Worm (Caenorhabditis elegans) whole organism, L1 larva: ENCODE results near the gene smc-4.

Experiments used
- F16B12.6 ChIP-seq: fragments of 150-350 bp; optimal IDR thresholded peaks from 2 replicates; lab custom pipeline; 2014; ENCODE audit warnings: missing biosample characterization, missing genetic modification characterization
- aha-1 ChIP-seq: fragments of 150-350 bp; optimal IDR thresholded peaks from 2 replicates; lab custom pipeline; 2014; ENCODE audit warnings: missing biosample characterization, missing genetic modification characterization
- alr-1 ChIP-seq: fragments of 200-800 bp; sonication (Bioruptor generic); optimal IDR thresholded peaks from 2 replicates; lab custom pipeline; 2018; ENCODE audit warnings: borderline replicate concordance, mild to moderate bottlenecking, missing genetic modification characterization, missing compliant biosample characterization
- ces-1 ChIP-seq: fragments of 150-350 bp; optimal IDR thresholded peaks from 2 replicates; lab custom pipeline; 2014; ENCODE audit warnings: missing biosample characterization, missing genetic modification reagents, missing genetic modification characterization
- efl-1 ChIP-seq, 4 experiments: fragments of 150-350 bp; optimal IDR thresholded peaks in 3 of 4; peaks in 1 of 4; 1 replicate in 1 of 4; 2 replicates in 3 of 4; lab custom pipeline; 2014; ENCODE audit warnings: missing biosample characterization in 2 of 4, missing genetic modification characterization in 2 of 4, missing genetic modification reagents in 2 of 4
- efl-3 ChIP-seq: fragments of 200-800 bp; sonication (Bioruptor generic); optimal IDR thresholded peaks from 2 replicates; lab custom pipeline; 2018; ENCODE audit warnings: mild to moderate bottlenecking, missing genetic modification characterization, missing compliant biosample characterization
- egl-13 ChIP-seq: sonication (generic microtip); optimal IDR thresholded peaks from 2 replicates; lab custom pipeline; 2016; ENCODE audit warnings: missing genotype, missing genetic modification reagents, missing genetic modification characterization, missing compliant biosample characterization
- egl-27 ChIP-seq, 2 experiments: fragments of 150-350 bp in 1 of 2; sonication (generic microtip); optimal IDR thresholded peaks; 3 replicates each; lab custom pipeline; 2017 to 2018; ENCODE audit warnings: missing biosample characterization in 2 of 2, missing genetic modification characterization in 2 of 2, missing genetic modification reagents in 2 of 2
- elt-2 ChIP-seq: sonication (generic microtip); optimal IDR thresholded peaks from 2 replicates; lab custom pipeline; 2016; ENCODE audit warnings: missing genetic modification characterization, mild to moderate bottlenecking, inconsistent platforms, missing compliant biosample characterization, missing genetic modification reagents
- elt-3 ChIP-seq, 6 experiments: fragments of 150-350 bp in 1 of 6; sonication (generic microtip); optimal IDR thresholded peaks; 2 replicates each; lab custom pipeline; 2017 to 2018; ENCODE audit warnings: missing biosample characterization in 6 of 6, missing genetic modification characterization in 6 of 6, inconsistent platforms in 1 of 6
- ets-5 ChIP-seq: fragments of 200-800 bp; sonication (Bioruptor generic); IDR thresholded peaks from 2 replicates; pipeline ENCODE4 v1.3.6; 2022; ENCODE audit warnings: missing genetic modification characterization, missing compliant biosample characterization
- fkh-10 ChIP-seq: sonication (generic microtip); optimal IDR thresholded peaks from 2 replicates; lab custom pipeline; 2017; ENCODE audit warnings: missing biosample characterization, missing genetic modification reagents, missing genetic modification characterization
- fkh-4 ChIP-seq: sonication (generic microtip); optimal IDR thresholded peaks from 2 replicates; lab custom pipeline; 2016; ENCODE audit warnings: missing compliant biosample characterization, missing genetic modification characterization, borderline replicate concordance
- fos-1 ChIP-seq: fragments of 150-350 bp; optimal IDR thresholded peaks from 2 replicates; lab custom pipeline; 2014; ENCODE audit warnings: missing biosample characterization, missing genetic modification characterization
- grh-1 ChIP-seq: fragments of 200-800 bp; sonication (Bioruptor generic); IDR thresholded peaks from 2 replicates; pipeline ENCODE4 v1.3.6; 2022; ENCODE audit warnings: missing genetic modification reagents, missing genetic modification characterization, missing compliant biosample characterization
- isw-1 ChIP-seq: fragments of 200-800 bp; sonication (Bioruptor generic); IDR thresholded peaks from 2 replicates; pipeline ENCODE4 v1.3.6; 2022; ENCODE audit warnings: missing genetic modification characterization, missing compliant biosample characterization
- jun-1 ChIP-seq: fragments of 150-350 bp; optimal IDR thresholded peaks from 2 replicates; lab custom pipeline; 2014; ENCODE audit warnings: missing biosample characterization, missing genetic modification reagents, missing genetic modification characterization
- lin-13 ChIP-seq: fragments of 150-350 bp; optimal IDR thresholded peaks from 2 replicates; lab custom pipeline; 2014; ENCODE audit warnings: missing biosample characterization, missing genetic modification reagents, missing genetic modification characterization
- lin-35 ChIP-seq, 2 experiments: fragments of 150-350 bp; optimal IDR thresholded peaks; 2 replicates each; lab custom pipeline; 2014; ENCODE audit warnings: missing biosample characterization in 2 of 2, missing genetic modification characterization in 2 of 2, missing genetic modification reagents in 2 of 2
- lir-3 ChIP-seq: sonication (generic microtip); optimal IDR thresholded peaks from 2 replicates; lab custom pipeline; 2016; ENCODE audit warnings: mild to moderate bottlenecking, missing genetic modification characterization, moderate library complexity, missing compliant biosample characterization; ENCODE audit not compliant: poor library complexity
- lsy-2 ChIP-seq, 2 experiments: fragments of 150-350 bp; optimal IDR thresholded peaks; 2 replicates each; lab custom pipeline; 2014; ENCODE audit warnings: missing biosample characterization in 2 of 2, missing genetic modification characterization in 2 of 2
- mab-9 ChIP-seq: fragments of 200-800 bp; sonication (Bioruptor generic); IDR thresholded peaks from 2 replicates; pipeline ENCODE4 v1.3.6; 2022; ENCODE audit warnings: missing genetic modification reagents, missing genetic modification characterization, missing compliant biosample characterization
- mdl-1 ChIP-seq, 2 experiments: fragments of 150-350 bp; optimal IDR thresholded peaks; 2 replicates each; lab custom pipeline; 2014 to 2017; ENCODE audit warnings: missing biosample characterization in 2 of 2, missing genetic modification characterization in 2 of 2, inconsistent platforms in 1 of 2
- mep-1 ChIP-seq: fragments of 150-350 bp; optimal IDR thresholded peaks from 2 replicates; lab custom pipeline; 2014; ENCODE audit warnings: missing biosample characterization, missing genetic modification characterization
- nhr-19 ChIP-seq: fragments of 200-800 bp; sonication (Bioruptor generic); conservative IDR thresholded peaks from 2 replicates; pipeline ENCODE4 v1.3.6; 2022; ENCODE audit warnings: missing genetic modification characterization, missing compliant biosample characterization
- nhr-20 ChIP-seq: sonication (generic microtip); optimal IDR thresholded peaks from 2 replicates; lab custom pipeline; 2016; ENCODE audit warnings: mild to moderate bottlenecking, missing genetic modification characterization, missing compliant biosample characterization
- nhr-237 ChIP-seq: fragments of 150-350 bp; optimal IDR thresholded peaks from 2 replicates; lab custom pipeline; 2014; ENCODE audit warnings: missing biosample characterization, missing genetic modification characterization
- nhr-28 ChIP-seq: fragments of 150-350 bp; optimal IDR thresholded peaks from 2 replicates; lab custom pipeline; 2014; ENCODE audit warnings: missing biosample characterization, missing genetic modification characterization
- nhr-77 ChIP-seq: fragments of 150-350 bp; optimal IDR thresholded peaks from 2 replicates; lab custom pipeline; 2014; ENCODE audit warnings: missing biosample characterization, missing genetic modification characterization
- nhr-84 ChIP-seq: sonication (generic microtip); optimal IDR thresholded peaks from 2 replicates; lab custom pipeline; 2017; ENCODE audit warnings: missing biosample characterization, missing genetic modification characterization
- nhr-85 ChIP-seq: sonication (generic microtip); peaks from one replicate; lab custom pipeline; 2016; ENCODE audit warnings: missing genetic modification characterization, inconsistent platforms, missing compliant biosample characterization
- nhr-90 ChIP-seq: sonication (generic microtip); optimal IDR thresholded peaks from 2 replicates; lab custom pipeline; 2016; ENCODE audit warnings: mild to moderate bottlenecking, missing genetic modification characterization, missing compliant biosample characterization; ENCODE audit not compliant: poor library complexity
- pag-3 ChIP-seq: sonication (generic microtip); optimal IDR thresholded peaks from 2 replicates; lab custom pipeline; 2017; ENCODE audit warnings: missing genetic modification characterization, mild to moderate bottlenecking, missing compliant biosample characterization, antibody characterized with exemption, borderline replicate concordance; ENCODE audit not compliant: insufficient read depth
- pqm-1 ChIP-seq: sonication (generic microtip); optimal IDR thresholded peaks from 3 replicates; lab custom pipeline; 2017; ENCODE audit warnings: missing biosample characterization, missing genetic modification characterization
- skn-1 ChIP-seq: fragments of 150-350 bp; optimal IDR thresholded peaks from 2 replicates; lab custom pipeline; 2014; ENCODE audit warnings: missing biosample characterization, missing genetic modification characterization
- sox-4 ChIP-seq: sonication (generic microtip); optimal IDR thresholded peaks from 2 replicates; lab custom pipeline; 2016; ENCODE audit warnings: missing genetic modification characterization, missing compliant biosample characterization
- sup-37 ChIP-seq: fragments of 200-800 bp; sonication (Bioruptor generic); optimal IDR thresholded peaks from 2 replicates; lab custom pipeline; 2018; ENCODE audit warnings: mild to moderate bottlenecking, missing genetic modification characterization, missing compliant biosample characterization
- swsn-7 ChIP-seq: sonication (generic microtip); optimal IDR thresholded peaks from 2 replicates; lab custom pipeline; 2016; ENCODE audit warnings: missing genetic modification characterization, missing compliant biosample characterization
- tbx-2 ChIP-seq: sonication (generic microtip); optimal IDR thresholded peaks from 2 replicates; lab custom pipeline; 2016; ENCODE audit warnings: missing genetic modification characterization, missing compliant biosample characterization
- unc-86 ChIP-seq: sonication (generic microtip); optimal IDR thresholded peaks from 2 replicates; lab custom pipeline; 2016; ENCODE audit warnings: missing genetic modification characterization, missing compliant biosample characterization
- unc-98 ChIP-seq: fragments of 200-800 bp; sonication (Bioruptor generic); IDR thresholded peaks from 2 replicates; pipeline ENCODE4 v1.3.6; 2022; ENCODE audit warnings: missing genetic modification characterization, missing compliant biosample characterization
- vab-15 ChIP-seq: sonication (generic microtip); optimal IDR thresholded peaks from 2 replicates; lab custom pipeline; 2017; ENCODE audit warnings: missing genotype, mild to moderate bottlenecking, missing genetic modification characterization, missing compliant biosample characterization
- xbp-1 ChIP-seq: sonication (generic microtip); optimal IDR thresholded peaks from 2 replicates; lab custom pipeline; 2016; ENCODE audit warnings: missing genetic modification characterization, missing compliant biosample characterization

The smc-4 gene

DNA sequence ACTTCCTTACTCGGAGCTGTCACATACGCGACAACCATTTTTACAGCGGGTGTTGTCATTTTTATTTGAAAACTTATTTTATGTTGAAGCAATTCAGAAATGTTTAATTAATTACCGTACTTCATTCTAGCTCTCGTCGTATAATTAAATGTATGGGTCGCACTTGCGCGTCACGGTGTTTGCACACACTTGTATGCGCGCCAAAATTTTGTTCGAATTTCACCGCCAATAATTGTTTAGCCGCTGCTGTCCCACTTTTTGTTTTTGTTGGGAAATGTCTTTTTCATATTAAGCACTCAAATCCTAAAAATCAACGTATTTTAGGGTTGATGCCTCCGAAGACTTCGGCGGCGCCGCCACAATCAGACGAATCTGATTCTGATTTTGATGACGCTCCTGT, at the start of gene smc-4, which contains the start of gene F35G12.7 (continued):
- TF ChIP-seq alr-1 (tag; lab: Kevin White, UChicago), result no peak
- TF ChIP-seq efl-3 (GFP tag; lab: Kevin White, UChicago), result no peak
- TF ChIP-seq nhr-19 (GFP tag; lab: Robert Waterston, UW), result peak; percentile 71
- peak; percentile 51 for TF ChIP-seq isw-1 (GFP tag; lab: Robert Waterston, UW)
- peak; percentile 58 for TF ChIP-seq tbx-2 (tag; lab: Kevin White, UChicago)
- no peak for TF ChIP-seq jun-1
- TF ChIP-seq nhr-77 (tag; lab: Kevin White, UChicago), result no peak
- no peak for TF ChIP-seq egl-13 (tag; lab: Kevin White, UChicago)
- TF ChIP-seq mdl-1 (tag; optimal IDR thresholded peaks at IDR 0.05; lab: Kevin White, UChicago), result peak in 1 of 2 experiments; percentile 33
- no peak for TF ChIP-seq ces-1
- no peak for TF ChIP-seq nhr-84 (tag; lab: Kevin White, UChicago)
- TF ChIP-seq efl-1 (optimal IDR thresholded peaks at IDR 0.05; lab: Kevin White, UChicago), result peak; percentile 81 to 89
- peak; percentile 89 to 99 for TF ChIP-seq efl-1 (GFP tag; optimal IDR thresholded peaks at IDR 0.05 in 1 of 2; lab: Kevin White, UChicago)
- TF ChIP-seq lin-13, result peak; percentile 4
- peak; percentile 58 for TF ChIP-seq xbp-1 (tag; lab: Kevin White, UChicago)
- TF ChIP-seq egl-27 (tag; optimal IDR thresholded peaks at IDR 0.05; lab: Kevin White, UChicago), result no peak
- peak; percentile 91 to 96 for TF ChIP-seq lsy-2 (tag; optimal IDR thresholded peaks at IDR 0.05; lab: Kevin White, UChicago)
- no peak for TF ChIP-seq elt-3 (tag; optimal IDR thresholded peaks at IDR 0.05; lab: Kevin White, UChicago)
- no peak for TF ChIP-seq lir-3 (tag; lab: Kevin White, UChicago)
- TF ChIP-seq sup-37, result no peak
- no peak for TF ChIP-seq unc-98
- TF ChIP-seq F16B12.6 (tag; lab: Kevin White, UChicago), result peak; percentile 95
- TF ChIP-seq nhr-28 (tag; lab: Kevin White, UChicago), result no peak
- TF ChIP-seq swsn-7 (tag; lab: Kevin White, UChicago), result peak; percentile 64

DNA sequence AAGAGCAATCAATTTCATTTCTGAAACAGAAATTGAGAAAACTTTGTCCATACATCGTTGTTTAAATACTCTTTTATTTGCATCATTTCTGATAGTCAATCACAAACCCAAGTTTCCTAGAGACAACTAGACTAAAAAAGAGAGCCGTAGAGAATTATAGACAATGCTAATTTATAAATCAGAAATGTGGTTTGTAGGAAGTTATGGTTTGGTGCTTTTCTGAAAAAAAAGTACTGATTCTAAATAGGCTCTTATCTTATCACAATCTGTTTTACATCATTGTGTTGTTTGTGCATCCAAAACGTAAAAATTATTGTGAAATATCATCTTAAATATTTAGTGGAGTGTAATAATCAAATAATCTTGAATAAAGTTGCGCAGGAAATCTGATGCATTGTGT, 46.7 kb upstream of the smc-4 start, which contains the start of gene ugt-62:
ugt-62 (minus strand) TSS at position 20 of the 400 bp plus-strand sequence.
- TF ChIP-seq sup-37, result no peak
- no peak for TF ChIP-seq unc-98
- peak; percentile 20 for TF ChIP-seq nhr-20
- TF ChIP-seq nhr-85, result no peak
- TF ChIP-seq mep-1, result no peak
- TF ChIP-seq sox-4 (tag; lab: Kevin White, UChicago), result no peak
- TF ChIP-seq jun-1, result no peak
- TF ChIP-seq fkh-10, result no peak
- peak; percentile 35 for TF ChIP-seq nhr-90
- no peak for TF ChIP-seq unc-86 (tag; lab: Kevin White, UChicago)
- TF ChIP-seq ets-5 (GFP tag; lab: Robert Waterston, UW), result no peak
- no peak for TF ChIP-seq vab-15
- no peak for TF ChIP-seq skn-1 (tag; lab: Kevin White, UChicago)
- no peak for TF ChIP-seq nhr-237 (tag; lab: Kevin White, UChicago)
- no peak for TF ChIP-seq xbp-1 (tag; lab: Kevin White, UChicago)
- TF ChIP-seq nhr-28 (tag; lab: Kevin White, UChicago), result no peak
- peak; percentile 78 for TF ChIP-seq elt-2 (tag; lab: Kevin White, UChicago)
- TF ChIP-seq lin-35 (GFP tag; optimal IDR thresholded peaks at IDR 0.05; lab: Kevin White, UChicago), result peak in 1 of 2 experiments; percentile 7
- TF ChIP-seq nhr-19 (GFP tag; lab: Robert Waterston, UW), result no peak
- TF ChIP-seq aha-1 (tag; lab: Kevin White, UChicago), result no peak
- TF ChIP-seq fos-1 (tag; lab: Kevin White, UChicago), result no peak
- peak; percentile 49 for TF ChIP-seq pqm-1 (tag; lab: Kevin White, UChicago)
- no peak for TF ChIP-seq grh-1 (GFP tag; lab: Robert Waterston, UW)
- TF ChIP-seq mab-9, result no peak
- TF ChIP-seq pag-3 (tag; lab: Kevin White, UChicago), result no peak
- no peak for TF ChIP-seq fkh-4 (tag; lab: Kevin White, UChicago)
- TF ChIP-seq, all 84 proteins: peak for 5
